Fruit fly (Drosophila melanogaster) whole organism, prepupa: ENCODE results near the gene dac.
A peak's percentile ranks its signal among the peaks of the same experiment; 100 is the strongest.

ENCODE experiments used
- Blimp-1 ChIP-seq: fragments of 200-800 bp; sonication (Bioruptor generic); optimal IDR thresholded peaks from 3 replicates; lab custom pipeline; 2017; ENCODE audit warnings: missing biosample characterization, missing genetic modification characterization, mild to moderate bottlenecking, moderate library complexity, missing genetic modification reagents
- CG10631 ChIP-seq: fragments of 200-800 bp; sonication (Bioruptor generic); optimal IDR thresholded peaks from 2 replicates; lab custom pipeline; 2016; ENCODE audit warnings: missing biosample characterization, missing genetic modification characterization
- CG10669 ChIP-seq: fragments of 200-800 bp; sonication (Bioruptor generic); optimal IDR thresholded peaks from 3 replicates; lab custom pipeline; 2018; ENCODE audit warnings: missing biosample characterization, mild to moderate bottlenecking, missing genetic modification characterization, moderate library complexity
- CG11762 ChIP-seq: fragments of 200-800 bp; sonication (Bioruptor generic); optimal IDR thresholded peaks from 3 replicates; lab custom pipeline; 2016; ENCODE audit warnings: missing biosample characterization, missing genetic modification characterization; ENCODE audit not compliant: insufficient read depth
- CG11902 ChIP-seq: fragments of 200-800 bp; sonication (Bioruptor generic); optimal IDR thresholded peaks from 3 replicates; lab custom pipeline; 2016; ENCODE audit warnings: missing biosample characterization, missing genetic modification characterization
- CG1621 ChIP-seq: fragments of 200-800 bp; sonication (Bioruptor generic); optimal IDR thresholded peaks from 3 replicates; lab custom pipeline; 2018; ENCODE audit warnings: missing biosample characterization, mild to moderate bottlenecking, missing genetic modification characterization
- CG16779 ChIP-seq: fragments of 200-800 bp; sonication (Bioruptor generic); optimal IDR thresholded peaks from 3 replicates; lab custom pipeline; 2017; ENCODE audit warnings: missing biosample characterization, mild to moderate bottlenecking, missing genetic modification characterization
- CG3032 ChIP-seq: fragments of 200-800 bp; optimal IDR thresholded peaks from 2 replicates; lab custom pipeline; 2019; ENCODE audit warnings: missing biosample characterization, mild to moderate bottlenecking, missing genetic modification characterization, moderate library complexity
- CG31627 ChIP-seq: fragments of 200-800 bp; sonication (Bioruptor generic); optimal IDR thresholded peaks from 3 replicates; lab custom pipeline; 2016; ENCODE audit warnings: missing biosample characterization, missing genetic modification characterization
- CG32006 ChIP-seq: fragments of 200-800 bp; sonication (Bioruptor generic); optimal IDR thresholded peaks from 3 replicates; lab custom pipeline; 2017; ENCODE audit warnings: missing biosample characterization, mild to moderate bottlenecking, missing genetic modification characterization
- CG34406 ChIP-seq: fragments of 200-800 bp; sonication (Bioruptor generic); optimal IDR thresholded peaks from 3 replicates; lab custom pipeline; 2016; ENCODE audit warnings: missing biosample characterization, missing genetic modification characterization
- CG3919 ChIP-seq: fragments of 200-800 bp; sonication (Bioruptor generic); optimal IDR thresholded peaks from 3 replicates; lab custom pipeline; 2016; ENCODE audit warnings: missing biosample characterization, missing genetic modification characterization
- CG6163 ChIP-seq: fragments of 200-800 bp; sonication (Bioruptor generic); IDR thresholded peaks from 3 replicates; pipeline ENCODE4 v1.3.6; 2022; ENCODE audit warnings: missing biosample characterization, missing genetic modification characterization
- CG6276 ChIP-seq: fragments of 200-800 bp; sonication (Bioruptor generic); optimal IDR thresholded peaks from 2 replicates; lab custom pipeline; 2017; ENCODE audit warnings: missing biosample characterization, mild to moderate bottlenecking, missing genetic modification characterization
- CG6792 ChIP-seq: fragments of 200-800 bp; sonication (Bioruptor generic); optimal IDR thresholded peaks from 3 replicates; lab custom pipeline; 2016; ENCODE audit warnings: missing biosample characterization, missing genetic modification characterization
- CG6808 ChIP-seq: fragments of 200-800 bp; sonication (Bioruptor generic); optimal IDR thresholded peaks from 3 replicates; lab custom pipeline; 2017; ENCODE audit warnings: missing biosample characterization, missing genetic modification characterization, mild to moderate bottlenecking, moderate library complexity, missing genetic modification reagents
- CG6854 ChIP-seq: fragments of 200-800 bp; sonication (Bioruptor generic); optimal IDR thresholded peaks from 2 replicates; lab custom pipeline; 2017; ENCODE audit warnings: missing biosample characterization, mild to moderate bottlenecking, missing genetic modification characterization
- CG7368 ChIP-seq: fragments of 200-800 bp; sonication (Bioruptor generic); optimal IDR thresholded peaks from 3 replicates; lab custom pipeline; 2016; ENCODE audit warnings: missing biosample characterization, missing genetic modification characterization
- CG8119 ChIP-seq: fragments of 200-800 bp; sonication (Bioruptor generic); IDR thresholded peaks from 3 replicates; pipeline ENCODE4 v1.3.6; 2022; ENCODE audit warnings: missing biosample characterization, missing genetic modification characterization
- CG8319 ChIP-seq: fragments of 200-800 bp; sonication (Bioruptor generic); optimal IDR thresholded peaks from 3 replicates; lab custom pipeline; 2016; ENCODE audit warnings: missing biosample characterization, missing genetic modification characterization
- CG8632 ChIP-seq: fragments of 200-800 bp; sonication (Bioruptor generic); optimal IDR thresholded peaks from 3 replicates; lab custom pipeline; 2016; ENCODE audit warnings: missing biosample characterization, missing genetic modification characterization
- CG9139 ChIP-seq: fragments of 200-800 bp; sonication (Bioruptor generic); optimal IDR thresholded peaks from 3 replicates; lab custom pipeline; 2017; ENCODE audit warnings: missing biosample characterization, mild to moderate bottlenecking, missing genetic modification characterization
- Eip75B ChIP-seq: fragments of 200-800 bp; sonication (Bioruptor generic); optimal IDR thresholded peaks from 3 replicates; lab custom pipeline; 2016; ENCODE audit warnings: missing biosample characterization, missing genetic modification characterization
- Eip93F ChIP-seq: fragments of 200-800 bp; sonication (Bioruptor generic); optimal IDR thresholded peaks from 2 replicates; lab custom pipeline; 2016; ENCODE audit warnings: missing biosample characterization, mild to moderate bottlenecking, missing genetic modification characterization
- Ets96B ChIP-seq: fragments of 200-800 bp; optimal IDR thresholded peaks from 2 replicates; lab custom pipeline; 2019; ENCODE audit warnings: missing biosample characterization, mild to moderate bottlenecking, missing genetic modification characterization, moderate library complexity
- Gug ChIP-seq: fragments of 200-800 bp; sonication (Bioruptor generic); IDR thresholded peaks from 2 replicates; pipeline ENCODE4 v1.3.6; 2022; ENCODE audit warnings: missing biosample characterization, missing genetic modification characterization
- Hr38 ChIP-seq: sonication (Bioruptor generic); optimal IDR thresholded peaks from 2 replicates; lab custom pipeline; 2016; ENCODE audit warnings: missing biosample characterization, missing genetic modification characterization
- Hr39 ChIP-seq: fragments of 200-800 bp; sonication (Bioruptor generic); optimal IDR thresholded peaks from 2 replicates; lab custom pipeline; 2016; ENCODE audit warnings: missing biosample characterization, missing genetic modification characterization
- Hr4 ChIP-seq: fragments of 200-800 bp; sonication (Bioruptor generic); optimal IDR thresholded peaks from 3 replicates; lab custom pipeline; 2016; ENCODE audit warnings: missing biosample characterization, missing genetic modification characterization
- Lpt ChIP-seq: fragments of 200-800 bp; sonication (Bioruptor generic); optimal IDR thresholded peaks from 3 replicates; lab custom pipeline; 2016; ENCODE audit warnings: missing biosample characterization, missing genetic modification characterization
- Met ChIP-seq: fragments of 200-800 bp; sonication (Bioruptor generic); optimal IDR thresholded peaks from 3 replicates; lab custom pipeline; 2016; ENCODE audit warnings: missing biosample characterization, missing genetic modification characterization
- OdsH ChIP-seq: fragments of 200-800 bp; sonication (Bioruptor generic); optimal IDR thresholded peaks from 3 replicates; lab custom pipeline; 2016; ENCODE audit warnings: missing biosample characterization, missing genetic modification characterization
- Smox ChIP-seq: fragments of 200-800 bp; sonication (Bioruptor generic); optimal IDR thresholded peaks from 3 replicates; lab custom pipeline; 2016; ENCODE audit warnings: missing biosample characterization, missing genetic modification characterization
- Sox102F ChIP-seq: fragments of 200-800 bp; sonication (Bioruptor generic); optimal IDR thresholded peaks from 2 replicates; lab custom pipeline; 2016; ENCODE audit warnings: missing biosample characterization, mild to moderate bottlenecking, missing genetic modification characterization
- Sox14 ChIP-seq: fragments of 200-800 bp; sonication (Bioruptor generic); optimal IDR thresholded peaks from 3 replicates; lab custom pipeline; 2016; ENCODE audit warnings: missing biosample characterization, missing genetic modification characterization
- achi ChIP-seq: fragments of 200-800 bp; sonication (Bioruptor generic); optimal IDR thresholded peaks from 3 replicates; lab custom pipeline; 2016; ENCODE audit warnings: missing biosample characterization, missing genetic modification characterization
- acj6 ChIP-seq: fragments of 200-800 bp; sonication (Bioruptor generic); optimal IDR thresholded peaks from 3 replicates; lab custom pipeline; 2016; ENCODE audit warnings: missing biosample characterization, missing genetic modification characterization
- cyc ChIP-seq: fragments of 200-800 bp; sonication (Bioruptor generic); optimal IDR thresholded peaks from 3 replicates; lab custom pipeline; 2016; ENCODE audit warnings: missing biosample characterization, missing genetic modification characterization
- dac ChIP-seq: fragments of 200-800 bp; sonication (Bioruptor generic); optimal IDR thresholded peaks from 2 replicates; lab custom pipeline; 2017; ENCODE audit warnings: missing biosample characterization, mild to moderate bottlenecking, missing genetic modification characterization
- dsx ChIP-seq: fragments of 200-800 bp; optimal IDR thresholded peaks from 3 replicates; lab custom pipeline; 2019; ENCODE audit warnings: missing biosample characterization, mild to moderate bottlenecking, missing genetic modification characterization, moderate library complexity; ENCODE audit not compliant: poor library complexity, severe bottlenecking
- esn ChIP-seq: fragments of 200-800 bp; sonication (Bioruptor generic); optimal IDR thresholded peaks from 2 replicates; lab custom pipeline; 2016; ENCODE audit warnings: missing biosample characterization, mild to moderate bottlenecking, missing genetic modification characterization, moderate library complexity
- fd59A ChIP-seq: fragments of 200-800 bp; sonication (Bioruptor generic); optimal IDR thresholded peaks from 2 replicates; lab custom pipeline; 2017; ENCODE audit warnings: missing biosample characterization, mild to moderate bottlenecking, missing genetic modification characterization, missing genetic modification reagents
- fd85E ChIP-seq: fragments of 200-800 bp; sonication (Bioruptor generic); optimal IDR thresholded peaks from 3 replicates; lab custom pipeline; 2016; ENCODE audit warnings: missing biosample characterization, missing genetic modification characterization
- fkh ChIP-seq: fragments of 200-800 bp; sonication (Bioruptor generic); optimal IDR thresholded peaks from 3 replicates; lab custom pipeline; 2017; ENCODE audit warnings: missing biosample characterization, mild to moderate bottlenecking, missing genetic modification characterization, moderate library complexity
- net ChIP-seq: fragments of 200-800 bp; sonication (Bioruptor generic); optimal IDR thresholded peaks from 3 replicates; lab custom pipeline; 2016; ENCODE audit warnings: missing biosample characterization, missing genetic modification characterization
- pdm3 ChIP-seq: fragments of 200-800 bp; sonication (Bioruptor generic); optimal IDR thresholded peaks from 3 replicates; lab custom pipeline; 2016; ENCODE audit warnings: missing biosample characterization, missing genetic modification characterization
- salr ChIP-seq, 2 experiments: fragments of 200-800 bp; sonication (Bioruptor generic); optimal IDR thresholded peaks; 3 replicates each; lab custom pipeline; 2016 to 2018; ENCODE audit warnings: missing biosample characterization in 2 of 2, missing genetic modification characterization in 2 of 2, mild to moderate bottlenecking in 1 of 2
- spab ChIP-seq: fragments of 200-800 bp; sonication (Bioruptor generic); optimal IDR thresholded peaks from 2 replicates; lab custom pipeline; 2017; ENCODE audit warnings: missing biosample characterization, mild to moderate bottlenecking, missing genetic modification characterization, missing genetic modification reagents
- ss ChIP-seq, 2 experiments: fragments of 200-800 bp; sonication (Bioruptor generic); optimal IDR thresholded peaks; 2 replicates in 1 of 2; 3 replicates in 1 of 2; lab custom pipeline; 2017 to 2018; ENCODE audit warnings: mild to moderate bottlenecking in 2 of 2, missing biosample characterization in 2 of 2, missing genetic modification characterization in 2 of 2, moderate library complexity in 1 of 2
- topi ChIP-seq: fragments of 200-800 bp; sonication (Bioruptor generic); optimal IDR thresholded peaks from 3 replicates; lab custom pipeline; 2016; ENCODE audit warnings: missing biosample characterization, missing genetic modification characterization
- vri ChIP-seq: fragments of 200-800 bp; sonication (Bioruptor generic); optimal IDR thresholded peaks from 3 replicates; lab custom pipeline; 2016; ENCODE audit warnings: missing biosample characterization, mild to moderate bottlenecking, missing genetic modification characterization

dac gene

dm6 chr2L:16500469-16500868 is 14.7 kb upstream of the dac start:
- TF ChIP-seq Hr39 (GFP tag; lab: Kevin White, UChicago) (peak; percentile 87), Lpt (GFP tag; lab: Kevin White, UChicago) (peak; percentile 89), dsx (GFP tag; lab: Kevin White, UChicago) (peak; percentile 75), Met (GFP tag; lab: Kevin White, UChicago) (peak; percentile 90), Blimp-1 (GFP tag; lab: Kevin White, UChicago) (peak; percentile 2), salr (GFP tag; optimal IDR thresholded peaks at IDR 0.05; lab: Kevin White, UChicago) (peak; percentile 57 to 68), Eip93F (GFP tag; lab: Kevin White, UChicago) (peak; percentile 54), net (GFP tag; lab: Kevin White, UChicago) (peak; percentile 87), spab (GFP tag; lab: Kevin White, UChicago) (peak; percentile 67), CG7368 (peak; percentile 85), dac (peak; percentile 75), CG34406 (GFP tag; lab: Kevin White, UChicago) (peak; percentile 84), CG6163 (peak; percentile 96), vri (GFP tag; lab: Kevin White, UChicago) (peak; percentile 64), Eip75B (GFP tag; lab: Kevin White, UChicago) (peak; percentile 94), CG10631 (GFP tag; lab: Kevin White, UChicago) (peak; percentile 87), CG31627 (GFP tag; lab: Kevin White, UChicago) (peak; percentile 87), Gug (GFP tag; lab: Robert Waterston, UW) (peak; percentile 86), cyc (GFP tag; lab: Kevin White, UChicago) (peak; percentile 84), CG1621 (tag; lab: Kevin White, UChicago) (peak; percentile 80), Sox102F (peak; percentile 84), esn (GFP tag; lab: Kevin White, UChicago) (peak; percentile 87), fkh (peak; percentile 37), CG8319 (GFP tag; lab: Kevin White, UChicago) (peak; percentile 59), CG10669 (GFP tag; lab: Kevin White, UChicago) (peak; percentile 76), CG16779 (peak; percentile 69), acj6 (GFP tag; lab: Kevin White, UChicago) (peak; percentile 92), CG8119 (GFP tag; lab: Robert Waterston, UW) (peak; percentile 93), topi (GFP tag; lab: Kevin White, UChicago) (peak; percentile 75), fd59A (GFP tag; lab: Kevin White, UChicago) (peak; percentile 81), CG6792 (GFP tag; lab: Kevin White, UChicago) (peak; percentile 86), ss (GFP tag; optimal IDR thresholded peaks at IDR 0.05; lab: Kevin White, UChicago) (peak; percentile 56 to 73), CG9139 (GFP tag; lab: Kevin White, UChicago) (peak; percentile 55), fd85E (GFP tag; lab: Kevin White, UChicago) (peak; percentile 56), Sox14 (GFP tag; lab: Kevin White, UChicago) (peak; percentile 90), CG8632 (GFP tag; lab: Kevin White, UChicago) (peak; percentile 81), CG11762 (GFP tag; lab: Kevin White, UChicago) (peak; percentile 77), pdm3 (GFP tag; lab: Kevin White, UChicago) (peak; percentile 92), achi (GFP tag; lab: Kevin White, UChicago) (peak; percentile 89), CG3919 (GFP tag; lab: Kevin White, UChicago) (peak; percentile 82), Smox (GFP tag; lab: Kevin White, UChicago) (peak; percentile 81), CG3032 (tag; lab: Kevin White, UChicago) (peak; percentile 67), CG6276 (GFP tag; lab: Kevin White, UChicago) (peak; percentile 69), Hr38 (GFP tag; lab: Kevin White, UChicago) (no peak), Hr4 (GFP tag; lab: Kevin White, UChicago) (peak; percentile 92), CG32006 (peak; percentile 91), CG6854 (peak; percentile 40), OdsH (peak; percentile 91), CG11902 (GFP tag; lab: Kevin White, UChicago) (peak; percentile 72), Ets96B (tag; lab: Kevin White, UChicago) (peak; percentile 73), CG6808 (peak; percentile 74)
